Worm (Caenorhabditis elegans) whole organism, mixed stage, embryonic: ENCODE measurements around the gene W02D7.8.

Source experiments
- M03D4.4 ChIP-seq: sonication (generic microtip); optimal IDR thresholded peaks from 2 replicates; lab custom pipeline; 2017; ENCODE audit warnings: mild to moderate bottlenecking, missing genetic modification characterization, missing compliant biosample characterization
- bed-3 ChIP-seq: fragments of 200-800 bp; sonication (Bioruptor generic); optimal IDR thresholded peaks from 3 replicates; lab custom pipeline; 2018; ENCODE audit warnings: mild to moderate bottlenecking, missing genetic modification characterization, moderate library complexity, missing compliant biosample characterization
- blmp-1 ChIP-seq: fragments of 150-350 bp; optimal IDR thresholded peaks from 2 replicates; lab custom pipeline; 2014; ENCODE audit warnings: missing biosample characterization, missing genetic modification characterization
- ceh-39 ChIP-seq: fragments of 150-350 bp; optimal IDR thresholded peaks from 2 replicates; lab custom pipeline; 2014; ENCODE audit warnings: missing biosample characterization, missing genetic modification characterization
- ceh-43 ChIP-seq: fragments of 200-800 bp; sonication (Bioruptor generic); optimal IDR thresholded peaks from 2 replicates; lab custom pipeline; 2018; ENCODE audit warnings: mild to moderate bottlenecking, missing genetic modification characterization, moderate library complexity, missing compliant biosample characterization
- ceh-83 ChIP-seq: fragments of 200-800 bp; sonication (Bioruptor generic); optimal IDR thresholded peaks from 2 replicates; lab custom pipeline; 2018; ENCODE audit warnings: mild to moderate bottlenecking, missing genetic modification characterization, missing compliant biosample characterization
- ces-1 ChIP-seq: fragments of 150-350 bp; optimal IDR thresholded peaks from 2 replicates; lab custom pipeline; 2014; ENCODE audit warnings: missing biosample characterization, missing genetic modification reagents, missing genetic modification characterization
- drap-1 ChIP-seq: fragments of 200-800 bp; sonication (Bioruptor generic); optimal IDR thresholded peaks from 3 replicates; lab custom pipeline; 2018; ENCODE audit warnings: mild to moderate bottlenecking, missing genetic modification characterization, missing compliant biosample characterization
- elt-1 ChIP-seq: sonication (generic microtip); optimal IDR thresholded peaks from 2 replicates; lab custom pipeline; 2017; ENCODE audit warnings: missing genetic modification characterization, mild to moderate bottlenecking, missing compliant biosample characterization, antibody characterized with exemption, moderate library complexity, borderline replicate concordance; ENCODE audit not compliant: insufficient read depth
- elt-3 ChIP-seq: fragments of 150-350 bp; optimal IDR thresholded peaks from 2 replicates; lab custom pipeline; 2014; ENCODE audit warnings: missing biosample characterization, missing genetic modification characterization
- flh-1 ChIP-seq: fragments of 200-800 bp; sonication (Bioruptor generic); optimal IDR thresholded peaks from 2 replicates; lab custom pipeline; 2018; ENCODE audit warnings: mild to moderate bottlenecking, missing genetic modification characterization, moderate library complexity, missing compliant biosample characterization
- ham-2 ChIP-seq: fragments of 200-800 bp; sonication (Bioruptor generic); optimal IDR thresholded peaks from 2 replicates; lab custom pipeline; 2018; ENCODE audit warnings: mild to moderate bottlenecking, missing genetic modification characterization, missing compliant biosample characterization
- hlh-1 ChIP-seq: fragments of 150-350 bp; optimal IDR thresholded peaks from 2 replicates; lab custom pipeline; 2014; ENCODE audit warnings: missing biosample characterization, missing genetic modification reagents, missing genetic modification characterization
- lin-13 ChIP-seq: fragments of 150-350 bp; optimal IDR thresholded peaks from 2 replicates; lab custom pipeline; 2014; ENCODE audit warnings: missing biosample characterization, missing genetic modification characterization
- lin-32 ChIP-seq: fragments of 200-800 bp; sonication (Bioruptor generic); optimal IDR thresholded peaks from 2 replicates; lab custom pipeline; 2018; ENCODE audit warnings: mild to moderate bottlenecking, missing genetic modification characterization, missing compliant biosample characterization
- lsy-2 ChIP-seq: fragments of 150-350 bp; optimal IDR thresholded peaks from 2 replicates; lab custom pipeline; 2014; ENCODE audit warnings: missing biosample characterization, missing genetic modification characterization
- mab-5 ChIP-seq: fragments of 150-350 bp; optimal IDR thresholded peaks from 2 replicates; lab custom pipeline; 2014; ENCODE audit warnings: missing biosample characterization, missing genetic modification characterization
- mep-1 ChIP-seq: fragments of 150-350 bp; optimal IDR thresholded peaks from 2 replicates; lab custom pipeline; 2017; ENCODE audit warnings: missing biosample characterization, missing genetic modification reagents, missing genetic modification characterization, inconsistent platforms
- mls-2 ChIP-seq: sonication (generic microtip); optimal IDR thresholded peaks from 2 replicates; lab custom pipeline; 2016; ENCODE audit warnings: mild to moderate bottlenecking, missing genetic modification characterization, moderate library complexity, missing compliant biosample characterization
- nhr-2 ChIP-seq: fragments of 150-350 bp; optimal IDR thresholded peaks from 2 replicates; lab custom pipeline; 2014; ENCODE audit warnings: missing biosample characterization, missing genetic modification characterization
- nhr-237 ChIP-seq: fragments of 150-350 bp; optimal IDR thresholded peaks from 2 replicates; lab custom pipeline; 2014; ENCODE audit warnings: missing biosample characterization, missing genetic modification characterization
- nhr-76 ChIP-seq: sonication (generic microtip); optimal IDR thresholded peaks from 2 replicates; lab custom pipeline; 2017; ENCODE audit warnings: missing biosample characterization, missing genetic modification characterization
- pha-4 ChIP-seq: fragments of 150-350 bp; optimal IDR thresholded peaks from 2 replicates; lab custom pipeline; 2018; ENCODE audit warnings: missing biosample characterization, missing genetic modification reagents, missing genetic modification characterization
- snpc-4 ChIP-seq: fragments of 150-350 bp; optimal IDR thresholded peaks from 2 replicates; lab custom pipeline; 2014; ENCODE audit warnings: missing biosample characterization, missing genetic modification characterization
- sptf-1 ChIP-seq: sonication (generic microtip); optimal IDR thresholded peaks from 2 replicates; lab custom pipeline; 2017; ENCODE audit warnings: mild to moderate bottlenecking, missing genetic modification characterization, moderate library complexity, missing compliant biosample characterization
- tbx-8 ChIP-seq: fragments of 200-800 bp; sonication (Bioruptor generic); optimal IDR thresholded peaks from 2 replicates; lab custom pipeline; 2018; ENCODE audit warnings: mild to moderate bottlenecking, missing genetic modification characterization, moderate library complexity, missing compliant biosample characterization
- unc-39 ChIP-seq: fragments of 150-350 bp; optimal IDR thresholded peaks from 2 replicates; lab custom pipeline; 2014; ENCODE audit warnings: missing biosample characterization, missing genetic modification characterization
- unc-62 ChIP-seq: fragments of 150-350 bp; optimal IDR thresholded peaks from 2 replicates; lab custom pipeline; 2014; ENCODE audit warnings: missing biosample characterization, missing genetic modification reagents, missing genetic modification characterization
- ztf-11 ChIP-seq: fragments of 150-350 bp; optimal IDR thresholded peaks from 2 replicates; lab custom pipeline; 2014; ENCODE audit warnings: missing biosample characterization, missing genetic modification characterization

W02D7.8 gene

DNA sequence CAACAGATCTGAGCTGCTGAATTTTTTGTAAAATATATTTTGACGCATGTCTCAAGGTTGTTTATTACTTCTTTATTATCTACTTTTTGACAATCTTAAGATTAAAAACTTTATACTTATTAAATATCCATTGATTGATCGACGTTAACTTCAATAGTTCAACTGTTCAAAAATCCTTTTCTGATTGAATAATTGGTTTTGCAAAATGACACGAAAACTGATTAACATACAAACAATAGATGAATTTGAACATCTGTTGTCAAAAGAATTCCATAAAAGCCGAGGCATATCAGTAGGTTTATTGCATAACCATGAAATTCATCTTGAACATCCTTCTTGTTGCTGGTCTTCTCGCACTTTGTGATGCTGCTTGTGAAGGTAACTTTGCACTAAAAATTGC, 4.9 kb upstream of the W02D7.8 start, which contains the start of gene W02D7.12:
Gene W02D7.12, plus strand, starts transcription at position 301 of the 400 bp plus-strand sequence.
- TF ChIP-seq hlh-1 (no peak), snpc-4 (tag; lab: Kevin White, UChicago) (no peak), sptf-1 (tag; lab: Kevin White, UChicago) (no peak), ham-2 (no peak)

DNA sequence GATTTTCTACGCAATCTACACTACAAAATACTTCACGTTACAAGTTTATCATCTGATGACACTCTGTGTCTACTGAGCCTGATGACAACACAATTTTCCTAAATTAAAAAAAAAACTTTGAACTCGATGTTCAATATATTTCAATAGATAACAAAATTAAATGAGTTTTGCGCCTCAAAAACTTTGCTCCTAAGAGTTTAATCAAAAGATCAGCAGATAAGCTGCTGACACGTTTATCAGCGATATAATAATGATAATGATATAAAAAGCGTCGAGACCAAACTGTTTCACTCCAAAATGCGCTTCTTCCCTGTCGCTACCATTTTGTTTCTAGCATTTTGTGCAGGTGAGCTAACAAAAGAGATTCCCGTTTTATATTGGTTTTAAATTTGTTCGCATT, 1.4 kb upstream of the W02D7.8 start, which contains the start of gene clec-218:
Gene clec-218, plus strand, starts transcription at position 262 of the 400 bp plus-strand sequence.
- no peak for TF ChIP-seq nhr-2 (tag; lab: Kevin White, UChicago)
- no peak for TF ChIP-seq M03D4.4 (tag; lab: Kevin White, UChicago)
- no peak for TF ChIP-seq bed-3 (GFP tag; lab: Kevin White, UChicago)
- no peak for TF ChIP-seq nhr-237 (tag; lab: Kevin White, UChicago)
- no peak for TF ChIP-seq lin-13 (tag; lab: Kevin White, UChicago)
- TF ChIP-seq tbx-8, result no peak
- TF ChIP-seq blmp-1 (tag; lab: Kevin White, UChicago), result no peak
- no peak for TF ChIP-seq ceh-83 (GFP tag; lab: Kevin White, UChicago)
- no peak for TF ChIP-seq hlh-1
- no peak for TF ChIP-seq unc-62 (GFP tag; lab: Kevin White, UChicago)
- no peak for TF ChIP-seq elt-3 (tag; lab: Kevin White, UChicago)
- TF ChIP-seq ztf-11 (tag; lab: Kevin White, UChicago), result no peak
- no peak for TF ChIP-seq mep-1
- TF ChIP-seq mab-5 (tag; lab: Kevin White, UChicago), result no peak
- TF ChIP-seq lin-32 (GFP tag; lab: Kevin White, UChicago), result no peak
- no peak for TF ChIP-seq snpc-4 (tag; lab: Kevin White, UChicago)
- no peak for TF ChIP-seq ceh-43 (GFP tag; lab: Kevin White, UChicago)
- TF ChIP-seq elt-1 (tag; lab: Kevin White, UChicago), result no peak
- no peak for TF ChIP-seq ham-2
- no peak for TF ChIP-seq unc-39 (tag; lab: Kevin White, UChicago)
- TF ChIP-seq, all 35 proteins: peak for 0

DNA sequence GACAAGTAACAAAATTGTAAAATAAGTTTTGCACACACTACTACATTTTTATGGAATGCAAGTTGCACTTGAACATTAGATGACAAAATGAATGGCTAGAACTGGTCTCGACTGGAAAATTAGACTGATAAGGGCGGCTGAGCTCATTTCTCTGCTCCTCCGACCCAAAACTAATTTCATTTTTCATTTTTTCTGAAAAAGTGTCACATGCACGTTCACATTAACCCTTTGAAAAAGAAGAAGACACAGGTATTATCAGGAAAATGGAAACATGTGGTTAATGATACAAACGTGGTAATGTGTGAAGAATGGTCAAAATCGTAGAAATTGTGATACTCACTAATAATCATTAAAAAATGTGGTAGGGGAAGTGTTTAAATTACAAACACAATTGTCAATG, 747 bp upstream of the W02D7.8 start:
- TF ChIP-seq mls-2 (tag; lab: Kevin White, UChicago), result no peak
- no peak for TF ChIP-seq elt-3 (tag; lab: Kevin White, UChicago)
- no peak for TF ChIP-seq hlh-1
- TF ChIP-seq ces-1 (GFP tag; lab: Kevin White, UChicago), result no peak
- TF ChIP-seq nhr-2 (tag; lab: Kevin White, UChicago), result no peak
- no peak for TF ChIP-seq blmp-1 (tag; lab: Kevin White, UChicago)
- no peak for TF ChIP-seq ham-2
- TF ChIP-seq lsy-2 (tag; lab: Kevin White, UChicago), result no peak
- TF ChIP-seq ceh-39 (tag; lab: Kevin White, UChicago), result no peak
- no peak for TF ChIP-seq lin-13 (tag; lab: Kevin White, UChicago)
- TF ChIP-seq drap-1 (GFP tag; lab: Kevin White, UChicago), result no peak
- TF ChIP-seq flh-1, result no peak
- no peak for TF ChIP-seq ztf-11 (tag; lab: Kevin White, UChicago)
- TF ChIP-seq pha-4 (tag; lab: Kevin White, UChicago), result no peak

DNA sequence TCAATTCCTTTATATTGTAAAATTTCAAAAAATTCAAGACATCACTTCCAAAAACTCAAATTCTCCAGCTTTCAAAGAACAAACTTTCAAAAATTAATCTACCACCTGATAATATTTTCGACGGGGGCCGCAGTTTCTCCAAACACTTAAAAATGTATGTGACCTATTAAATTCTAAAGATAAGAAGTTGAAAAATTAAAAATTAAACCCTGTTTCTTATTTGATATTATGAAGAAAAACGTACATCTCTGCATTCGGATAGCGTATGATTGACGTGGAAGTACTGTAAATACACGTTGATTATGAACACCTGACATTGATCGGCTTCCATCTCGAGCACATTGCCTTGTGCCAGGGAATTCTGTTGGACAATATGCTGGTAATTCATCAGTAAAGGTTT, 326 bp downstream of the W02D7.8 start:
- TF ChIP-seq lsy-2 (tag; lab: Kevin White, UChicago), result no peak
- TF ChIP-seq, all 35 proteins: peak for 0

DNA sequence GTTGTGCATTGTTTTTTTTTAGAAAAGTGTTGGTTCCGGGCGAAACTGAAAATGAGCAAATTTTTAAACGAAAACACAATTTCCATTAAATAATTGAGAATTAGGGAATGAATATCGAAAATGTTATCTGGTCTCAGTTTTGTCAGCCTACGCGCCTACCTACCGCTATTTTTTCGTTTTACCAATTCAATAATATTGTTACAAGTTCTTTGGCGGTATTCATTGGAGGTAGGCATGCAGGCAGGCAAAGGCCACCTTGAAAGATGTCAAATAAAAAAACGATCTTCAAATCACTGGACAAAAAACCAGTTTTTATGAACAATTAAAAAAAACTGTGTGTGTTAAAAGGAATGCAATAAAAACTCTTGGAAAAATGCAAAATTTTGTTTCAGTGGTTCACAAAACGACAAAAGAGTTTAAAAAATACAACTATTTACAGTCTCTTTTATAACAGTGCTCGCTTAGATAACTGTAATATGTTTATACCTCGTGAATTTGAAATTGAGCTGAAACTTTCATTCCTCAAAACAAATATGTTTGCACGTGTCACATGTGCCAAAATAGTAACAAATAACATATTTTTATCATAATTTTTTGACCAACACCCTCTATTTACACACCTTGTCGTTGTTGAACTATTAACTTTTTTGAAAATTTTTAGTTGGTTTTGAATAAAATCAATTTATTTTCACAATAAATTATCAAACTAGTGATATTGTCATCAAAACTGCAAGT, 1.6 kb downstream of the W02D7.8 start, which contains the start of gene W02D7.11:
Gene W02D7.11, minus strand, starts transcription at position 51 of the 735 bp plus-strand sequence.
- TF ChIP-seq unc-39 (tag; lab: Kevin White, UChicago), result no peak
- TF ChIP-seq ceh-43 (GFP tag; lab: Kevin White, UChicago), result no peak
- TF ChIP-seq snpc-4 (tag; lab: Kevin White, UChicago), result no peak
- TF ChIP-seq nhr-76 (tag; lab: Kevin White, UChicago), result no peak
- no peak for TF ChIP-seq blmp-1 (tag; lab: Kevin White, UChicago)
- no peak for TF ChIP-seq ztf-11 (tag; lab: Kevin White, UChicago)
